Fruit fly (Drosophila melanogaster): ENCODE data around the gene MTPAP.

dm6 chrX:1346833-1347232, 2.3 kb downstream of the MTPAP start:
- TF ChIP-seq h (optimal IDR thresholded peaks at IDR 0.05) (no peak), psq (optimal IDR thresholded peaks at IDR 0.05) (no peak), Myc (optimal IDR thresholded peaks at IDR 0.05) (no peak), ttk (optimal IDR thresholded peaks at IDR 0.05) (no peak)
